Worm (Caenorhabditis elegans) whole organism, L4 larva: ENCODE data around the gene B0218.5.

Experiments
- T26A8.4 ChIP-seq: fragments of 200-800 bp; sonication (Bioruptor generic); IDR thresholded peaks from 2 replicates; pipeline ENCODE4 v1.3.6; 2022; ENCODE audit warnings: missing genetic modification characterization, missing compliant biosample characterization
- aly-2 ChIP-seq: sonication (generic microtip); optimal IDR thresholded peaks from 2 replicates; lab custom pipeline; 2018; ENCODE audit warnings: missing biosample characterization, missing genetic modification characterization
- ceh-82 ChIP-seq: sonication (generic microtip); optimal IDR thresholded peaks from 2 replicates; lab custom pipeline; 2017; ENCODE audit warnings: missing biosample characterization, missing genetic modification characterization
- nhr-10 ChIP-seq: fragments of 150-350 bp; optimal IDR thresholded peaks from 2 replicates; lab custom pipeline; 2014; ENCODE audit warnings: missing biosample characterization, missing genetic modification characterization
- snpc-4 ChIP-seq: fragments of 150-350 bp; optimal IDR thresholded peaks from 2 replicates; lab custom pipeline; 2014; ENCODE audit warnings: missing biosample characterization, missing genetic modification characterization
- tag-97 ChIP-seq: fragments of 200-800 bp; sonication (Bioruptor generic); IDR thresholded peaks from 2 replicates; pipeline ENCODE4 v1.3.6; 2022; ENCODE audit warnings: missing genetic modification characterization, missing compliant biosample characterization
- zip-2 ChIP-seq: fragments of 150-350 bp; optimal IDR thresholded peaks from 2 replicates; lab custom pipeline; 2014; ENCODE audit warnings: missing biosample characterization, missing genetic modification characterization

DNA sequence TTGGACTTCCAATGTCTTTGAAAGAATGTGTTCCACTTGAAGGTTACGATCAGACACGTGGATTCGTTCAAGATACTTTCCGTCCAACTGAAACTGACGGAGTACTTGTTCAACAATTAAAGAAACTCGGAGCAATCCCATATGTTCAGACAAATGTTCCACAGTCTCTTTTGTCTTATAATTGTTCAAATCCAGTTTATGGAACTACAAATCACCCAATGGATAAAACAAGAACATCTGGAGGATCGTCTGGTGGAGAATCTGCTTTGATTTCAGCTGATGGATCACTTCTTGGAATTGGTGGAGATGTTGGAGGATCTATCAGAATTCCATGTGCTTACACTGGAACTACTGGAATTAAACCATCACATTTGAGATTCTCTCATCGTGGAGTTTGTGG lies 3.9 kb downstream of the B0218.5 start:
- no peak for TF ChIP-seq tag-97 (GFP tag; lab: Robert Waterston, UW)
- no peak for TF ChIP-seq snpc-4 (tag; lab: Kevin White, UChicago)
- TF ChIP-seq T26A8.4 (GFP tag; lab: Robert Waterston, UW), result no peak
- TF ChIP-seq ceh-82 (tag; lab: Kevin White, UChicago), result no peak
- no peak for TF ChIP-seq aly-2 (tag; lab: Kevin White, UChicago)
- TF ChIP-seq zip-2, result no peak
- no peak for TF ChIP-seq nhr-10 (tag; lab: Kevin White, UChicago)
